Worm (Caenorhabditis elegans) whole organism, L1 larva: Measurements from ENCODE around the gene C05C8.7.
A peak's percentile ranks its signal among the peaks of the same experiment; 100 is the strongest.

ENCODE experiments used
- C04F5.9 ChIP-seq: sonication (generic microtip); optimal IDR thresholded peaks from 2 replicates; lab custom pipeline; 2016; ENCODE audit warnings: missing genetic modification characterization, missing compliant biosample characterization
- C16A3.4 ChIP-seq: fragments of 150-350 bp; optimal IDR thresholded peaks from 2 replicates; lab custom pipeline; 2014; ENCODE audit warnings: missing biosample characterization, missing genetic modification characterization
- F16B12.6 ChIP-seq: fragments of 150-350 bp; optimal IDR thresholded peaks from 2 replicates; lab custom pipeline; 2014; ENCODE audit warnings: missing biosample characterization, missing genetic modification characterization
- Y116A8C.19 ChIP-seq: sonication (generic microtip); optimal IDR thresholded peaks from 2 replicates; lab custom pipeline; 2016; ENCODE audit warnings: missing compliant biosample characterization, missing genetic modification characterization, borderline replicate concordance
- aha-1 ChIP-seq: fragments of 150-350 bp; optimal IDR thresholded peaks from 2 replicates; lab custom pipeline; 2014; ENCODE audit warnings: missing biosample characterization, missing genetic modification characterization
- alr-1 ChIP-seq: fragments of 200-800 bp; sonication (Bioruptor generic); optimal IDR thresholded peaks from 2 replicates; lab custom pipeline; 2018; ENCODE audit warnings: borderline replicate concordance, mild to moderate bottlenecking, missing genetic modification characterization, missing compliant biosample characterization
- aly-2 ChIP-seq: fragments of 150-350 bp; optimal IDR thresholded peaks from 2 replicates; lab custom pipeline; 2014; ENCODE audit warnings: missing biosample characterization, missing genetic modification characterization
- ama-1 ChIP-seq: fragments of 150-350 bp; optimal IDR thresholded peaks from 2 replicates; lab custom pipeline; 2014
- ceh-8 ChIP-seq: fragments of 200-800 bp; sonication (Bioruptor generic); optimal IDR thresholded peaks from 2 replicates; lab custom pipeline; 2018; ENCODE audit warnings: mild to moderate bottlenecking, missing genetic modification characterization, moderate library complexity, missing compliant biosample characterization
- ces-1 ChIP-seq: fragments of 150-350 bp; optimal IDR thresholded peaks from 2 replicates; lab custom pipeline; 2014; ENCODE audit warnings: missing biosample characterization, missing genetic modification reagents, missing genetic modification characterization
- dpl-1 ChIP-seq, 3 experiments: fragments of 150-350 bp in 2 of 3; sonication (generic microtip) in 1 of 3; optimal IDR thresholded peaks; 2 replicates each; lab custom pipeline; 2014 to 2017; ENCODE audit warnings: missing biosample characterization in 3 of 3, missing genetic modification characterization in 3 of 3, missing genetic modification reagents in 3 of 3
- efl-1 ChIP-seq, 4 experiments: fragments of 150-350 bp; optimal IDR thresholded peaks in 3 of 4; peaks in 1 of 4; 1 replicate in 1 of 4; 2 replicates in 3 of 4; lab custom pipeline; 2014; ENCODE audit warnings: missing biosample characterization in 2 of 4, missing genetic modification characterization in 2 of 4, missing genetic modification reagents in 2 of 4
- fkh-10 ChIP-seq: sonication (generic microtip); optimal IDR thresholded peaks from 2 replicates; lab custom pipeline; 2017; ENCODE audit warnings: missing biosample characterization, missing genetic modification reagents, missing genetic modification characterization
- grh-1 ChIP-seq: fragments of 200-800 bp; sonication (Bioruptor generic); IDR thresholded peaks from 2 replicates; pipeline ENCODE4 v1.3.6; 2022; ENCODE audit warnings: missing genetic modification reagents, missing genetic modification characterization, missing compliant biosample characterization
- hpl-2 ChIP-seq: fragments of 150-350 bp; optimal IDR thresholded peaks from 2 replicates; lab custom pipeline; 2014; ENCODE audit warnings: missing biosample characterization, missing genetic modification reagents, missing genetic modification characterization
- isw-1 ChIP-seq: fragments of 200-800 bp; sonication (Bioruptor generic); IDR thresholded peaks from 2 replicates; pipeline ENCODE4 v1.3.6; 2022; ENCODE audit warnings: missing genetic modification characterization, missing compliant biosample characterization
- lin-15B ChIP-seq: fragments of 150-350 bp; sonication (generic microtip); optimal IDR thresholded peaks from 3 replicates; lab custom pipeline; 2014; ENCODE audit warnings: missing biosample characterization, missing genetic modification characterization
- lin-35 ChIP-seq, 2 experiments: fragments of 150-350 bp; optimal IDR thresholded peaks; 2 replicates each; lab custom pipeline; 2014; ENCODE audit warnings: missing biosample characterization in 2 of 2, missing genetic modification characterization in 2 of 2, missing genetic modification reagents in 2 of 2
- lin-39 ChIP-seq: fragments of 150-350 bp; optimal IDR thresholded peaks from 2 replicates; lab custom pipeline; 2014; ENCODE audit warnings: missing biosample characterization, missing genetic modification reagents, missing genetic modification characterization
- lir-3 ChIP-seq: sonication (generic microtip); optimal IDR thresholded peaks from 2 replicates; lab custom pipeline; 2016; ENCODE audit warnings: mild to moderate bottlenecking, missing genetic modification characterization, moderate library complexity, missing compliant biosample characterization; ENCODE audit not compliant: poor library complexity
- lsy-2 ChIP-seq, 2 experiments: fragments of 150-350 bp; optimal IDR thresholded peaks; 2 replicates each; lab custom pipeline; 2014; ENCODE audit warnings: missing biosample characterization in 2 of 2, missing genetic modification characterization in 2 of 2
- mdl-1 ChIP-seq, 2 experiments: fragments of 150-350 bp; optimal IDR thresholded peaks; 2 replicates each; lab custom pipeline; 2014 to 2017; ENCODE audit warnings: missing biosample characterization in 2 of 2, missing genetic modification characterization in 2 of 2, inconsistent platforms in 1 of 2
- nhr-12 ChIP-seq: sonication (generic microtip); optimal IDR thresholded peaks from 2 replicates; lab custom pipeline; 2017; ENCODE audit warnings: missing biosample characterization, missing genetic modification characterization
- nhr-20 ChIP-seq: sonication (generic microtip); optimal IDR thresholded peaks from 2 replicates; lab custom pipeline; 2016; ENCODE audit warnings: mild to moderate bottlenecking, missing genetic modification characterization, missing compliant biosample characterization
- nhr-237 ChIP-seq: fragments of 150-350 bp; optimal IDR thresholded peaks from 2 replicates; lab custom pipeline; 2014; ENCODE audit warnings: missing biosample characterization, missing genetic modification characterization
- nhr-47 ChIP-seq: sonication (generic microtip); optimal IDR thresholded peaks from 2 replicates; lab custom pipeline; 2016; ENCODE audit warnings: mild to moderate bottlenecking, missing genetic modification characterization, moderate library complexity, missing compliant biosample characterization
- nhr-71 ChIP-seq: sonication (generic microtip); optimal IDR thresholded peaks from 2 replicates; lab custom pipeline; 2016; ENCODE audit warnings: mild to moderate bottlenecking, missing genetic modification characterization, moderate library complexity, missing compliant biosample characterization
- nhr-85 ChIP-seq: sonication (generic microtip); peaks from one replicate; lab custom pipeline; 2016; ENCODE audit warnings: missing genetic modification characterization, inconsistent platforms, missing compliant biosample characterization
- nhr-90 ChIP-seq: sonication (generic microtip); optimal IDR thresholded peaks from 2 replicates; lab custom pipeline; 2016; ENCODE audit warnings: mild to moderate bottlenecking, missing genetic modification characterization, missing compliant biosample characterization; ENCODE audit not compliant: poor library complexity
- pag-3 ChIP-seq: sonication (generic microtip); optimal IDR thresholded peaks from 2 replicates; lab custom pipeline; 2017; ENCODE audit warnings: missing genetic modification characterization, mild to moderate bottlenecking, missing compliant biosample characterization, antibody characterized with exemption, borderline replicate concordance; ENCODE audit not compliant: insufficient read depth
- pqm-1 ChIP-seq: sonication (generic microtip); optimal IDR thresholded peaks from 3 replicates; lab custom pipeline; 2017; ENCODE audit warnings: missing biosample characterization, missing genetic modification characterization
- snpc-4 ChIP-seq: fragments of 150-350 bp; optimal IDR thresholded peaks from 2 replicates; lab custom pipeline; 2014; ENCODE audit warnings: missing biosample characterization, missing genetic modification characterization
- sox-4 ChIP-seq: sonication (generic microtip); optimal IDR thresholded peaks from 2 replicates; lab custom pipeline; 2016; ENCODE audit warnings: missing genetic modification characterization, missing compliant biosample characterization
- sptf-1 ChIP-seq: fragments of 150-350 bp; optimal IDR thresholded peaks from 2 replicates; lab custom pipeline; 2014; ENCODE audit warnings: missing biosample characterization, missing genetic modification characterization
- tbx-2 ChIP-seq: sonication (generic microtip); optimal IDR thresholded peaks from 2 replicates; lab custom pipeline; 2016; ENCODE audit warnings: missing genetic modification characterization, missing compliant biosample characterization
- tlp-1 ChIP-seq: fragments of 150-350 bp; optimal IDR thresholded peaks from 2 replicates; lab custom pipeline; 2014; ENCODE audit warnings: missing biosample characterization, missing genetic modification characterization
- unc-130 ChIP-seq: fragments of 150-350 bp; optimal IDR thresholded peaks from 2 replicates; lab custom pipeline; 2017; ENCODE audit warnings: missing biosample characterization, missing genetic modification characterization, inconsistent platforms
- unc-30 ChIP-seq: sonication (generic microtip); optimal IDR thresholded peaks from 2 replicates; lab custom pipeline; 2017; ENCODE audit warnings: missing biosample characterization, missing genetic modification characterization
- unc-62 ChIP-seq: fragments of 150-350 bp; optimal IDR thresholded peaks from 2 replicates; lab custom pipeline; 2014; ENCODE audit warnings: missing biosample characterization, missing genetic modification reagents, missing genetic modification characterization
- xbp-1 ChIP-seq: sonication (generic microtip); optimal IDR thresholded peaks from 2 replicates; lab custom pipeline; 2016; ENCODE audit warnings: missing genetic modification characterization, missing compliant biosample characterization
- zag-1 ChIP-seq: fragments of 150-350 bp; optimal IDR thresholded peaks from 2 replicates; lab custom pipeline; 2014; ENCODE audit warnings: missing biosample characterization, missing genetic modification characterization
- zip-4 ChIP-seq: fragments of 200-800 bp; sonication (Bioruptor generic); optimal IDR thresholded peaks from 2 replicates; lab custom pipeline; 2018; ENCODE audit warnings: mild to moderate bottlenecking, missing genetic modification characterization, moderate library complexity, missing compliant biosample characterization
- ztf-11 ChIP-seq, 2 experiments: sonication (generic microtip); optimal IDR thresholded peaks; 2 replicates each; lab custom pipeline; 2016 to 2017; ENCODE audit warnings: missing genetic modification characterization in 2 of 2, missing biosample characterization in 1 of 2, missing compliant biosample characterization in 1 of 2
- ztf-4 ChIP-seq: fragments of 150-350 bp; optimal IDR thresholded peaks from 2 replicates; lab custom pipeline; 2014; ENCODE audit warnings: missing biosample characterization, missing genetic modification characterization

Gene C05C8.7

ce11 chrV:7237094-7237132 is 9.9 kb downstream of the C05C8.7 start, which contains the start of gene hpo-9:
Gene hpo-9, minus strand, starts transcription at chrV:7237130.
- TF ChIP-seq ceh-8 (GFP tag; lab: Kevin White, UChicago) (no peak), nhr-237 (tag; lab: Kevin White, UChicago) (no peak), pqm-1 (tag; lab: Kevin White, UChicago) (no peak), F16B12.6 (tag; lab: Kevin White, UChicago) (no peak), zag-1 (tag; lab: Kevin White, UChicago) (no peak)

- TF ChIP-seq efl-1 (optimal IDR thresholded peaks at IDR 0.05; lab: Kevin White, UChicago) (no peak), efl-1 (GFP tag; optimal IDR thresholded peaks at IDR 0.05 in 1 of 2; lab: Kevin White, UChicago) (peak in 1 of 2 experiments; percentile 93), ama-1 (lab: Kevin White, UChicago) (no peak)
Measured at ce11 chrV:7236694-7237093, 10.2 kb downstream of the C05C8.7 start.

- TF ChIP-seq tlp-1 (tag; lab: Kevin White, UChicago) (no peak), C16A3.4 (tag; lab: Kevin White, UChicago) (no peak), nhr-85 (tag; lab: Kevin White, UChicago) (no peak), tbx-2 (tag; lab: Kevin White, UChicago) (no peak), mdl-1 (tag; optimal IDR thresholded peaks at IDR 0.05; lab: Kevin White, UChicago) (no peak), sox-4 (tag; lab: Kevin White, UChicago) (no peak), lin-15B (tag; lab: Kevin White, UChicago) (no peak), lsy-2 (tag; optimal IDR thresholded peaks at IDR 0.05; lab: Kevin White, UChicago) (no peak), ama-1 (lab: Kevin White, UChicago) (no peak), pag-3 (tag; lab: Kevin White, UChicago) (no peak), nhr-71 (tag; lab: Kevin White, UChicago) (no peak), sptf-1 (tag; lab: Kevin White, UChicago) (no peak), unc-30 (tag; lab: Kevin White, UChicago) (no peak)
Measured at ce11 chrV:7234726-7235125, 12.1 kb downstream of the C05C8.7 start, which contains the start of gene C05C8.5. Gene C05C8.5, minus strand, starts transcription at chrV:7234826.

- TF ChIP-seq nhr-20 (tag; lab: Kevin White, UChicago) (no peak), unc-130 (tag; lab: Kevin White, UChicago) (no peak), ztf-4 (no peak), lin-35 (GFP tag; optimal IDR thresholded peaks at IDR 0.05; lab: Kevin White, UChicago) (no peak), grh-1 (GFP tag; lab: Robert Waterston, UW) (no peak), mdl-1 (tag; optimal IDR thresholded peaks at IDR 0.05; lab: Kevin White, UChicago) (no peak), fkh-10 (GFP tag; lab: Kevin White, UChicago) (no peak), zip-4 (no peak), unc-30 (tag; lab: Kevin White, UChicago) (no peak), C04F5.9 (tag; lab: Kevin White, UChicago) (no peak), nhr-12 (tag; lab: Kevin White, UChicago) (no peak), F16B12.6 (tag; lab: Kevin White, UChicago) (no peak), dpl-1 (GFP tag; optimal IDR thresholded peaks at IDR 0.05; lab: Kevin White, UChicago) (no peak)
Measured at ce11 chrV:7231524-7231923, 15.3 kb downstream of the C05C8.7 start.

ce11 chrV:7230847-7231246 is 16.0 kb downstream of the C05C8.7 start, which contains the start of the genes gei-6 and krr-1:
Gene gei-6, minus strand, starts transcription at chrV:7230848.
Gene krr-1, plus strand, starts transcription at chrV:7231190.
- TF ChIP-seq ces-1 (GFP tag; lab: Kevin White, UChicago), result no peak
- peak; percentile 43 for TF ChIP-seq xbp-1 (tag; lab: Kevin White, UChicago)
- no peak for TF ChIP-seq hpl-2 (GFP tag; lab: Kevin White, UChicago)
- no peak for TF ChIP-seq isw-1 (GFP tag; lab: Robert Waterston, UW)
- TF ChIP-seq lir-3, result peak; percentile 14
- peak; percentile 53 for TF ChIP-seq nhr-47 (tag; lab: Kevin White, UChicago)
- TF ChIP-seq ztf-11 (tag; optimal IDR thresholded peaks at IDR 0.05; lab: Kevin White, UChicago), result peak in 1 of 2 experiments; percentile 5
- no peak for TF ChIP-seq aha-1 (tag; lab: Kevin White, UChicago)
- no peak for TF ChIP-seq ama-1 (lab: Kevin White, UChicago)
- TF ChIP-seq C16A3.4 (tag; lab: Kevin White, UChicago), result peak; percentile 59
- TF ChIP-seq nhr-90 (tag; lab: Kevin White, UChicago), result peak; percentile 24
- no peak for TF ChIP-seq sox-4 (tag; lab: Kevin White, UChicago)
- no peak for TF ChIP-seq F16B12.6 (tag; lab: Kevin White, UChicago)
- TF ChIP-seq Y116A8C.19 (tag; lab: Kevin White, UChicago), result no peak
- peak; percentile 49 for TF ChIP-seq tbx-2 (tag; lab: Kevin White, UChicago)
- TF ChIP-seq alr-1, result no peak
- TF ChIP-seq pag-3 (tag; lab: Kevin White, UChicago), result no peak
- TF ChIP-seq lin-39 (tag; lab: Kevin White, UChicago), result peak; percentile 18
- TF ChIP-seq nhr-71 (tag; lab: Kevin White, UChicago), result peak; percentile 60
- peak; percentile 32 to 37 for TF ChIP-seq lsy-2 (tag; optimal IDR thresholded peaks at IDR 0.05; lab: Kevin White, UChicago)
- TF ChIP-seq snpc-4 (tag; lab: Kevin White, UChicago), result peak; percentile 22
- no peak for TF ChIP-seq aly-2 (tag; lab: Kevin White, UChicago)
- TF ChIP-seq pqm-1 (tag; lab: Kevin White, UChicago), result no peak
- no peak for TF ChIP-seq unc-62 (GFP tag; lab: Kevin White, UChicago)
- TF ChIP-seq nhr-237 (tag; lab: Kevin White, UChicago), result no peak
